Fruit fly (Drosophila melanogaster) whole organism, wandering third instar larva: ENCODE measurements around the gene GstD9.

Experiments
- Abd-B ChIP-seq: fragments of >200 bp; optimal IDR thresholded peaks from 2 replicates; lab custom pipeline; 2017; ENCODE audit warnings: missing biosample characterization, missing genetic modification characterization
- CG32264 ChIP-seq: fragments of 200-800 bp; sonication (Bioruptor generic); optimal IDR thresholded peaks from 2 replicates; lab custom pipeline; 2016; ENCODE audit warnings: missing biosample characterization, missing genetic modification characterization
- CG9705 ChIP-seq: fragments of 200-800 bp; sonication (Bioruptor generic); optimal IDR thresholded peaks from 2 replicates; lab custom pipeline; 2018; ENCODE audit warnings: missing biosample characterization, mild to moderate bottlenecking, missing genetic modification characterization
- Dif ChIP-seq: fragments of 200-275, 200-300 bp; sonication (Bioruptor generic); optimal IDR thresholded peaks from 2 replicates; lab custom pipeline; 2018; ENCODE audit warnings: missing biosample characterization, missing genetic modification characterization; ENCODE audit not compliant: partially characterized antibody
- GATAd ChIP-seq: sonication (Bioruptor generic); optimal IDR thresholded peaks from 2 replicates; lab custom pipeline; 2016; ENCODE audit warnings: missing biosample characterization, missing genetic modification characterization
- HLH106 ChIP-seq: fragments of 200-800 bp; optimal IDR thresholded peaks from 3 replicates; lab custom pipeline; 2019; ENCODE audit warnings: missing biosample characterization, mild to moderate bottlenecking, missing genetic modification characterization, moderate library complexity
- Hr83 ChIP-seq: fragments of 200-300 bp; sonication (Bioruptor generic); optimal IDR thresholded peaks from 2 replicates; lab custom pipeline; 2016; ENCODE audit warnings: missing biosample characterization, mild to moderate bottlenecking, missing genetic modification characterization, moderate library complexity; ENCODE audit not compliant: poor library complexity, severe bottlenecking
- Jra ChIP-seq: sonication (Bioruptor generic); optimal IDR thresholded peaks from 2 replicates; lab custom pipeline; 2016; ENCODE audit warnings: missing biosample characterization, missing genetic modification characterization
- N ChIP-seq: fragments of >200 bp; optimal IDR thresholded peaks from 2 replicates; lab custom pipeline; 2018; ENCODE audit warnings: missing biosample characterization, missing external identifiers, missing genetic modification characterization
- OdsH ChIP-seq: fragments of 200-800 bp; sonication (Bioruptor generic); optimal IDR thresholded peaks from 2 replicates; lab custom pipeline; 2016; ENCODE audit warnings: missing biosample characterization, mild to moderate bottlenecking, missing genetic modification characterization
- Rel ChIP-seq, 2 experiments: fragments of 200-800 bp; sonication (Bioruptor generic) in 1 of 2; optimal IDR thresholded peaks; 2 replicates in 1 of 2; 3 replicates in 1 of 2; lab custom pipeline; 2016 to 2019; ENCODE audit warnings: mild to moderate bottlenecking in 2 of 2, missing biosample characterization in 2 of 2, missing genetic modification characterization in 2 of 2, moderate library complexity in 1 of 2
- Sp1 ChIP-seq: fragments of 200-800 bp; sonication (Bioruptor generic); optimal IDR thresholded peaks from 3 replicates; lab custom pipeline; 2019; ENCODE audit warnings: missing biosample characterization, mild to moderate bottlenecking, missing genetic modification characterization, moderate library complexity
- Vsx2 ChIP-seq: fragments of 200-300, 225-300 bp; sonication (Bioruptor generic); optimal IDR thresholded peaks from 2 replicates; lab custom pipeline; 2018; ENCODE audit warnings: missing biosample characterization, missing genetic modification characterization; ENCODE audit not compliant: partially characterized antibody
- br ChIP-seq: fragments of 200-800 bp; sonication (Bioruptor generic); optimal IDR thresholded peaks from 2 replicates; lab custom pipeline; 2016; ENCODE audit warnings: missing biosample characterization, missing genetic modification characterization
- brk ChIP-seq: fragments of 200-800 bp; sonication (Bioruptor generic); optimal IDR thresholded peaks from 2 replicates; lab custom pipeline; 2016; ENCODE audit warnings: missing biosample characterization, mild to moderate bottlenecking, missing genetic modification characterization
- dl ChIP-seq, 2 experiments: fragments of 175-275, 200-275 bp in 1 of 2; fragments of 200-275 bp in 1 of 2; sonication (Bioruptor generic); optimal IDR thresholded peaks; lab custom pipeline; 2018; ENCODE audit warnings: mild to moderate bottlenecking in 2 of 2, missing biosample characterization in 2 of 2, missing genetic modification characterization in 2 of 2, moderate library complexity in 2 of 2; ENCODE audit not compliant: partially characterized antibody in 2 of 2, insufficient read depth in 1 of 2
- dmrt93B ChIP-seq: fragments of 200-800 bp; sonication (Bioruptor generic); optimal IDR thresholded peaks from 2 replicates; lab custom pipeline; 2018; ENCODE audit warnings: missing biosample characterization, mild to moderate bottlenecking, missing genetic modification characterization
- ey ChIP-seq: fragments of 200-800 bp; sonication (Bioruptor generic); optimal IDR thresholded peaks from 2 replicates; lab custom pipeline; 2016; ENCODE audit warnings: missing biosample characterization, missing genetic modification characterization
- foxo ChIP-seq, 2 experiments: fragments of 200-800 bp; sonication (Bioruptor generic); optimal IDR thresholded peaks; 2 replicates in 1 of 2; 3 replicates in 1 of 2; lab custom pipeline; 2016 to 2017; ENCODE audit warnings: missing biosample characterization in 2 of 2, missing genetic modification characterization in 2 of 2
- fru ChIP-seq: fragments of 200-800 bp; sonication (Bioruptor generic); optimal IDR thresholded peaks from 3 replicates; lab custom pipeline; 2016; ENCODE audit warnings: missing biosample characterization, mild to moderate bottlenecking, missing genetic modification characterization
- h ChIP-seq: fragments of 200-800 bp; sonication (Bioruptor generic); optimal IDR thresholded peaks from 3 replicates; lab custom pipeline; 2016; ENCODE audit warnings: missing biosample characterization, mild to moderate bottlenecking, missing genetic modification characterization
- jim ChIP-seq: fragments of 175-275, 200-325 bp; sonication (Bioruptor generic); optimal IDR thresholded peaks from 2 replicates; lab custom pipeline; 2016; ENCODE audit warnings: missing biosample characterization, mild to moderate bottlenecking, missing genetic modification characterization
- lola ChIP-seq: fragments of >200 bp; optimal IDR thresholded peaks from 2 replicates; lab custom pipeline; 2017; ENCODE audit warnings: missing biosample characterization, missing genetic modification characterization
- pan ChIP-seq: fragments of >200 bp; optimal IDR thresholded peaks from 2 replicates; lab custom pipeline; 2017
- psq ChIP-seq: fragments of 200-800 bp; sonication (Bioruptor generic); optimal IDR thresholded peaks from 3 replicates; lab custom pipeline; 2017; ENCODE audit warnings: missing biosample characterization, mild to moderate bottlenecking, missing genetic modification characterization, moderate library complexity
- rgr ChIP-seq: fragments of 200-800 bp; sonication (Bioruptor generic); optimal IDR thresholded peaks from 3 replicates; lab custom pipeline; 2016; ENCODE audit warnings: missing biosample characterization, mild to moderate bottlenecking, missing genetic modification characterization
- sage ChIP-seq: fragments of 200-800 bp; sonication (Bioruptor generic); optimal IDR thresholded peaks from 2 replicates; lab custom pipeline; 2016; ENCODE audit warnings: missing biosample characterization, mild to moderate bottlenecking, missing genetic modification characterization
- sv ChIP-seq: fragments of 200-800 bp; sonication (Bioruptor generic); optimal IDR thresholded peaks from 3 replicates; lab custom pipeline; 2016; ENCODE audit warnings: missing biosample characterization, missing genetic modification characterization
- tai ChIP-seq: sonication (Bioruptor generic); optimal IDR thresholded peaks from 2 replicates; lab custom pipeline; 2016; ENCODE audit warnings: missing biosample characterization, missing genetic modification characterization
- usp ChIP-seq: fragments of >200 bp; optimal IDR thresholded peaks from 2 replicates; lab custom pipeline; 2017; ENCODE audit warnings: missing biosample characterization, missing genetic modification characterization
- woc ChIP-seq: sonication (Bioruptor generic); optimal IDR thresholded peaks from 2 replicates; lab custom pipeline; 2016; ENCODE audit warnings: missing biosample characterization, mild to moderate bottlenecking, missing genetic modification characterization

The GstD9 gene

dm6 chr3R:12367464-12367863, at the start of gene GstD9:
Gene GstD9 (minus strand): TSS chr3R:12367564.
- no peak for TF ChIP-seq jim
- no peak for TF ChIP-seq br
- no peak for TF ChIP-seq N (GFP tag; lab: Kevin White, UChicago)
- no peak for TF ChIP-seq foxo (GFP tag; optimal IDR thresholded peaks at IDR 0.05; lab: Kevin White, UChicago)
- no peak for TF ChIP-seq lola (GFP tag; lab: Kevin White, UChicago)
- no peak for TF ChIP-seq CG32264 (GFP tag; lab: Kevin White, UChicago)
- no peak for TF ChIP-seq sv (GFP tag; lab: Kevin White, UChicago)
- no peak for TF ChIP-seq fru (GFP tag; lab: Kevin White, UChicago)
- TF ChIP-seq Rel (GFP tag; optimal IDR thresholded peaks at IDR 0.05; lab: Kevin White, UChicago) = no peak
- TF ChIP-seq Rel (tag; optimal IDR thresholded peaks at IDR 0.05; lab: Kevin White, UChicago) = no peak
- TF ChIP-seq OdsH = no peak
- no peak for TF ChIP-seq Dif (GFP tag; lab: Kevin White, UChicago)

- no peak for TF ChIP-seq lola (GFP tag; lab: Kevin White, UChicago)
- TF ChIP-seq Jra = no peak
- TF ChIP-seq CG9705 = no peak
- no peak for TF ChIP-seq Rel (GFP tag; optimal IDR thresholded peaks at IDR 0.05; lab: Kevin White, UChicago)
- TF ChIP-seq Rel (tag; optimal IDR thresholded peaks at IDR 0.05; lab: Kevin White, UChicago) = peak; percentile 83
- no peak for TF ChIP-seq sage (GFP tag; lab: Kevin White, UChicago)
- TF ChIP-seq OdsH = no peak
- TF ChIP-seq Sp1 (GFP tag; lab: Kevin White, UChicago) = peak; percentile 26
- TF ChIP-seq usp = no peak
- no peak for TF ChIP-seq Hr83 (GFP tag; lab: Kevin White, UChicago)
- TF ChIP-seq psq (GFP tag; lab: Kevin White, UChicago) = peak; percentile 4
- no peak for TF ChIP-seq pan (lab: Kevin White, UChicago)
- TF ChIP-seq dmrt93B = no peak
Observed at dm6 chr3R:12413274-12413958, 46.1 kb upstream of the GstD9 start, which contains the start of the genes Dip-C and pps. Gene Dip-C (minus strand): TSS chr3R:12413759. Gene pps (plus strand): TSS chr3R:12413828.

- TF ChIP-seq dmrt93B (no peak), rgr (GFP tag; lab: Kevin White, UChicago) (no peak), psq (GFP tag; lab: Kevin White, UChicago) (no peak), usp (no peak), foxo (GFP tag; optimal IDR thresholded peaks at IDR 0.05; lab: Kevin White, UChicago) (no peak), pan (lab: Kevin White, UChicago) (no peak), CG32264 (GFP tag; lab: Kevin White, UChicago) (no peak), lola (GFP tag; lab: Kevin White, UChicago) (no peak), Vsx2 (GFP tag; lab: Kevin White, UChicago) (no peak), br (no peak), N (GFP tag; lab: Kevin White, UChicago) (no peak), fru (GFP tag; lab: Kevin White, UChicago) (no peak), brk (GFP tag; lab: Kevin White, UChicago) (no peak), Jra (no peak)
Observed at dm6 chr3R:12411449-12411848, 44.1 kb upstream of the GstD9 start.

- TF ChIP-seq HLH106 (tag; lab: Kevin White, UChicago) (peak; percentile 7), Sp1 (GFP tag; lab: Kevin White, UChicago) (peak; percentile 22), Hr83 (GFP tag; lab: Kevin White, UChicago) (no peak), fru (GFP tag; lab: Kevin White, UChicago) (peak; percentile 17), Rel (GFP tag; optimal IDR thresholded peaks at IDR 0.05; lab: Kevin White, UChicago) (no peak), Rel (tag; optimal IDR thresholded peaks at IDR 0.05; lab: Kevin White, UChicago) (peak; percentile 27)
Observed at dm6 chr3R:12408160-12408559, 40.8 kb upstream of the GstD9 start, which contains the start of gene CG5196. Gene CG5196 (plus strand): TSS chr3R:12408316.

dm6 chr3R:12406235-12407196, 39.2 kb upstream of the GstD9 start, which contains the start of gene CG5167:
Gene CG5167 (plus strand): TSS chr3R:12406532.
- TF ChIP-seq sv (GFP tag; lab: Kevin White, UChicago) (no peak), br (peak; percentile 52), usp (no peak), Sp1 (GFP tag; lab: Kevin White, UChicago) (peak; percentile 58), Rel (GFP tag; optimal IDR thresholded peaks at IDR 0.05; lab: Kevin White, UChicago) (no peak), Rel (tag; optimal IDR thresholded peaks at IDR 0.05; lab: Kevin White, UChicago) (peak; percentile 5), foxo (GFP tag; optimal IDR thresholded peaks at IDR 0.05; lab: Kevin White, UChicago) (peak in 1 of 2 experiments; percentile 67), rgr (GFP tag; lab: Kevin White, UChicago) (peak; percentile 69), psq (GFP tag; lab: Kevin White, UChicago) (peak; percentile 54), Hr83 (GFP tag; lab: Kevin White, UChicago) (no peak), ey (GFP tag; lab: Kevin White, UChicago) (peak; percentile 43), OdsH (peak; percentile 53), woc (peak; percentile 48), tai (GFP tag; lab: Kevin White, UChicago) (no peak), GATAd (GFP tag; lab: Kevin White, UChicago) (no peak), CG9705 (peak; percentile 14), pan (lab: Kevin White, UChicago) (no peak), dl (GFP tag; optimal IDR thresholded peaks at IDR 0.05; lab: Kevin White, UChicago; ENCODE audit: insufficient read depth in 1 of 2, partially characterized antibody in 2 of 2) (no peak), sage (GFP tag; lab: Kevin White, UChicago) (no peak), fru (GFP tag; lab: Kevin White, UChicago) (peak; percentile 82), N (GFP tag; lab: Kevin White, UChicago) (no peak), h (GFP tag; lab: Kevin White, UChicago) (peak; percentile 58), HLH106 (tag; lab: Kevin White, UChicago) (peak; percentile 45), Abd-B (no peak)
